Fruit fly (Drosophila melanogaster) whole organism, embryonic: ENCODE measurements around the gene Hsp110.

Experiments used
- CG11560 ChIP-seq: fragments of 200-800 bp; sonication (Bioruptor generic); IDR thresholded peaks from 3 replicates; pipeline ENCODE4 v1.3.6; 2022; ENCODE audit warnings: missing biosample characterization, missing genetic modification characterization
- CG13624 ChIP-seq: fragments of 200-800 bp; sonication (Bioruptor generic); optimal IDR thresholded peaks from 2 replicates; lab custom pipeline; 2016; ENCODE audit warnings: missing biosample characterization, missing genetic modification characterization
- CG17612 ChIP-seq: fragments of 200-800 bp; sonication (Bioruptor generic); IDR thresholded peaks from 2 replicates; pipeline ENCODE4 v1.3.6; 2022; ENCODE audit warnings: missing biosample characterization, missing genetic modification characterization
- CG32772 ChIP-seq: fragments of 200-800 bp; sonication (Bioruptor generic); IDR thresholded peaks from 2 replicates; pipeline ENCODE4 v1.3.6; 2022; ENCODE audit warnings: missing biosample characterization, missing genetic modification characterization
- CG3847 ChIP-seq: fragments of 200-800 bp; sonication (Bioruptor generic); IDR thresholded peaks from 2 replicates; pipeline ENCODE4 v1.3.6; 2022; ENCODE audit warnings: missing biosample characterization, missing genetic modification characterization
- Lim3 ChIP-seq: fragments of 200-800 bp; sonication (Bioruptor generic); IDR thresholded peaks from 2 replicates; pipeline ENCODE4 v1.3.6; 2022; ENCODE audit warnings: missing biosample characterization, missing genetic modification characterization
- bbx ChIP-seq: fragments of 200-800 bp; sonication (Bioruptor generic); IDR thresholded peaks from 2 replicates; pipeline ENCODE4 v1.3.6; 2022; ENCODE audit warnings: missing biosample characterization, missing genetic modification characterization; ENCODE audit not compliant: partially characterized antibody
- ttk ChIP-seq: fragments of 200-800 bp; sonication (Bioruptor generic); IDR thresholded peaks from 2 replicates; pipeline ENCODE4 v2.1.2; 2022; ENCODE audit warnings: missing biosample characterization, missing genetic modification characterization

DNA sequence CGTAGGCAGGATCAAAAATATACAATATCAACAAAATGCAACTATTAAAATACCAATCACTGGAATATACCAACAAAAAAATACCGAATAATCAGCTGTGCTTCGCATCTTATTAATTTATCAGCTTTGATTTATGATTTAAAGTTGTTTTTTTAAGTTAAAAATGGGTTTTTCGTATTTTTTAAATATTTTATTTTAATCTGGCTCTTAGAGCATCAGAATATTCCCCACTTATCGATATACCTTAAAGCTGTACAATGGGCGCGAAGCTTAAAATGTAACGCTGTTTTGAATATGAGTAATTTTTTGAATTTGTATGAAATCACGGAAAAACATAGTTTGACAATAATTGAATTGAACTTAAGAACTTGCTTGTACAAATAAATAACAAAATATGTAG lies 37.6 kb upstream of the Hsp110 start, which contains the start of gene CG17359:
- TF ChIP-seq CG3847 (GFP tag; lab: Robert Waterston, UW), result no peak
- no peak for TF ChIP-seq Lim3 (GFP tag; lab: Robert Waterston, UW)
- no peak for TF ChIP-seq CG32772 (GFP tag; lab: Robert Waterston, UW)
- no peak for TF ChIP-seq CG17612 (GFP tag; lab: Robert Waterston, UW)
- no peak for TF ChIP-seq bbx (GFP tag; lab: Robert Waterston, UW)
- no peak for TF ChIP-seq CG13624 (GFP tag; lab: Kevin White, UChicago)
- no peak for TF ChIP-seq CG11560 (tag; lab: Robert Waterston, UW)
- no peak for TF ChIP-seq ttk (GFP tag; lab: Robert Waterston, UW)
